Worm (Caenorhabditis elegans): ENCODE data around the gene R105.1.

DNA sequence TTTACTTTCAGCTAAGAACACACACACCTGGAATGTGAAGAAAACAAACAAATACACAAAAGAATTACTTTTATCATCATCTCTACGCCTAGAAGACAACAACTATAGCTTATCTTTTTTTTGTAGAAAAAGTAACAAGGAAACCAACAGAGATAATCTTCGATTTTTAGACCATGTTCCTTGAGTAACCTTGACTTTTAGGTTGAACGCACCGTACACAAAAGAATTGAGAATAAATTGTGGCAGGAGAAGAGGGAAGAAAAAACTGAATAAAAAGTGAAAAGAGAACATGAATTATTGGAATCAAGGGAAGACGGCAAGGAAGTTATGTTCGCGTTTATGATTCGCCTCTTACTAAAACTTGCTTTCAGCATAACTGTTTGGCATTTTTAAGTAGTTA lies 7.4 kb downstream of the R105.1 start:
- TF ChIP-seq hnd-1 (tag; optimal IDR thresholded peaks at IDR 0.05) = no peak
- no peak for TF ChIP-seq aly-1 (tag; optimal IDR thresholded peaks at IDR 0.05)
- TF ChIP-seq ceh-13 (GFP tag; optimal IDR thresholded peaks at IDR 0.05) = no peak
- no peak for TF ChIP-seq ama-1 (optimal IDR thresholded peaks at IDR 0.05)
- no peak for TF ChIP-seq flt-1 (GFP tag; IDR thresholded peaks at IDR 0.05)
- no peak for TF ChIP-seq F13C5.2 (tag; optimal IDR thresholded peaks at IDR 0.05)
- no peak for TF ChIP-seq pes-1 (GFP tag; IDR thresholded peaks at IDR 0.05)
- TF ChIP-seq ceh-36 (tag; optimal IDR thresholded peaks at IDR 0.05) = no peak
- TF ChIP-seq tra-4 (tag; optimal IDR thresholded peaks at IDR 0.05) = no peak
- TF ChIP-seq ets-7 (tag; optimal IDR thresholded peaks at IDR 0.05) = no peak
- no peak for TF ChIP-seq hmg-4 (GFP tag; optimal IDR thresholded peaks at IDR 0.05)
- TF ChIP-seq hmbx-1 (tag; optimal IDR thresholded peaks at IDR 0.05) = no peak
- no peak for TF ChIP-seq B0310.2 (tag; optimal IDR thresholded peaks at IDR 0.05)
- no peak for TF ChIP-seq sea-1 (GFP tag; conservative IDR thresholded peaks at IDR 0.05)

All from whole organism, early embryonic.